Fruit fly (Drosophila melanogaster) whole organism, adult: ENCODE measurements around the gene CG14837.

ENCODE experiments used
- CG11617 ChIP-seq: fragments of 200-800 bp; sonication (Bioruptor generic); optimal IDR thresholded peaks from 2 replicates; lab custom pipeline; 2017; ENCODE audit warnings: mild to moderate bottlenecking, missing biosample characterization, missing genetic modification reagents, missing genetic modification characterization
- CG12768 ChIP-seq: fragments of 200-800 bp; sonication (Bioruptor generic); optimal IDR thresholded peaks from 2 replicates; lab custom pipeline; 2017; ENCODE audit warnings: missing biosample characterization, missing genetic modification characterization, mild to moderate bottlenecking, moderate library complexity, missing genetic modification reagents
- CG14711 ChIP-seq: fragments of 200-800 bp; sonication (Bioruptor generic); optimal IDR thresholded peaks from 2 replicates; lab custom pipeline; 2018; ENCODE audit warnings: missing biosample characterization, mild to moderate bottlenecking, missing genetic modification characterization, moderate library complexity
- CG1620 ChIP-seq: fragments of 200-800 bp; sonication (Bioruptor generic); optimal IDR thresholded peaks from 2 replicates; lab custom pipeline; 2016; ENCODE audit warnings: missing biosample characterization, missing genetic modification characterization
- CG33017 ChIP-seq: fragments of 200-800 bp; sonication (Bioruptor generic); optimal IDR thresholded peaks from 2 replicates; lab custom pipeline; 2018; ENCODE audit warnings: missing biosample characterization, mild to moderate bottlenecking, missing genetic modification characterization, moderate library complexity
- CG5204 ChIP-seq: fragments of 200-800 bp; sonication (Bioruptor generic); optimal IDR thresholded peaks from 2 replicates; lab custom pipeline; 2016; ENCODE audit warnings: missing biosample characterization, missing genetic modification characterization
- CG7045 ChIP-seq: fragments of 200-800 bp; sonication (Bioruptor generic); optimal IDR thresholded peaks from 2 replicates; lab custom pipeline; 2017; ENCODE audit warnings: missing biosample characterization, mild to moderate bottlenecking, missing genetic modification characterization
- CG7101 ChIP-seq: fragments of 200-800 bp; sonication (Bioruptor generic); optimal IDR thresholded peaks from 2 replicates; lab custom pipeline; 2018; ENCODE audit warnings: missing biosample characterization, mild to moderate bottlenecking, missing genetic modification characterization, moderate library complexity
- Clk ChIP-seq: fragments of 200-800 bp; sonication (Bioruptor generic); optimal IDR thresholded peaks from 2 replicates; lab custom pipeline; 2017; ENCODE audit warnings: missing biosample characterization, missing genetic modification characterization
- Crg-1 ChIP-seq: fragments of 200-800 bp; sonication (Bioruptor generic); optimal IDR thresholded peaks from 2 replicates; lab custom pipeline; 2016; ENCODE audit warnings: missing biosample characterization, missing genetic modification characterization
- Hr96 ChIP-seq: fragments of 200-800 bp; sonication (Bioruptor generic); optimal IDR thresholded peaks from 2 replicates; lab custom pipeline; 2016; ENCODE audit warnings: missing biosample characterization, missing genetic modification characterization
- Mnt ChIP-seq: fragments of 200-800 bp; sonication (Bioruptor generic); optimal IDR thresholded peaks from 2 replicates; lab custom pipeline; 2016; ENCODE audit warnings: missing biosample characterization, mild to moderate bottlenecking, missing genetic modification characterization
- bab1 ChIP-seq: fragments of 200-800 bp; sonication (Bioruptor generic); optimal IDR thresholded peaks from 3 replicates; lab custom pipeline; 2019; ENCODE audit warnings: missing biosample characterization, mild to moderate bottlenecking, missing genetic modification characterization, moderate library complexity
- cic ChIP-seq: fragments of 200-800 bp; sonication (Bioruptor generic); optimal IDR thresholded peaks from 2 replicates; lab custom pipeline; 2017; ENCODE audit warnings: missing biosample characterization, mild to moderate bottlenecking, missing genetic modification characterization, moderate library complexity
- cnc ChIP-seq, 2 experiments: fragments of >200 bp; optimal IDR thresholded peaks; 2 replicates each; lab custom pipeline; 2017
- kay ChIP-seq: fragments of 200-800 bp; sonication (Bioruptor generic); peaks from one replicate; lab custom pipeline; 2016; ENCODE audit warnings: missing biosample characterization, missing genetic modification characterization, borderline replicate concordance
- ovo ChIP-seq: fragments of 200-800 bp; sonication (Bioruptor generic); optimal IDR thresholded peaks from 2 replicates; lab custom pipeline; 2016; ENCODE audit warnings: missing biosample characterization, missing genetic modification characterization
- pad ChIP-seq: fragments of 200-800 bp; sonication (Bioruptor generic); optimal IDR thresholded peaks from 3 replicates; lab custom pipeline; 2017; ENCODE audit warnings: missing biosample characterization, missing genetic modification characterization, mild to moderate bottlenecking, moderate library complexity, missing genetic modification reagents
- tj ChIP-seq: fragments of 200-800 bp; sonication (Bioruptor generic); optimal IDR thresholded peaks from 3 replicates; lab custom pipeline; 2017; ENCODE audit warnings: missing biosample characterization, mild to moderate bottlenecking, missing genetic modification characterization, moderate library complexity
- toe ChIP-seq: fragments of 200-800 bp; sonication (Bioruptor generic); optimal IDR thresholded peaks from 2 replicates; lab custom pipeline; 2016; ENCODE audit warnings: missing biosample characterization, missing genetic modification characterization

The CG14837 gene

dm6 chr3L:7527661-7528379, 32.0 kb downstream of the CG14837 start:
- TF ChIP-seq kay (GFP tag; lab: Kevin White, UChicago) (peak; percentile 82), tj (GFP tag; lab: Kevin White, UChicago) (no peak), cnc (optimal IDR thresholded peaks at IDR 0.05; lab: Kevin White, UChicago) (no peak), CG5204 (GFP tag; lab: Kevin White, UChicago) (no peak)

dm6 chr3L:7521847-7522246, 38.0 kb downstream of the CG14837 start:
- TF ChIP-seq kay (GFP tag; lab: Kevin White, UChicago) (peak; percentile 16), bab1 (no peak)

dm6 chr3L:7520619-7521018, 39.2 kb downstream of the CG14837 start:
- TF ChIP-seq toe (GFP tag; lab: Kevin White, UChicago) (no peak), ovo (no peak), CG7101 (tag; lab: Kevin White, UChicago) (no peak), cic (peak; percentile 78), tj (GFP tag; lab: Kevin White, UChicago) (no peak), CG11617 (GFP tag; lab: Kevin White, UChicago) (no peak), Mnt (GFP tag; lab: Kevin White, UChicago) (no peak), Hr96 (GFP tag; lab: Kevin White, UChicago) (no peak)

dm6 chr3L:7519219-7519618, 40.6 kb downstream of the CG14837 start:
- TF ChIP-seq CG7045 (no peak), tj (GFP tag; lab: Kevin White, UChicago) (no peak), CG33017 (tag; lab: Kevin White, UChicago) (no peak), cic (no peak), Crg-1 (GFP tag; lab: Kevin White, UChicago) (no peak), CG1620 (no peak)

dm6 chr3L:7518351-7519102, 41.3 kb downstream of the CG14837 start, which contains the start of gene ltl:
ltl (plus strand) TSS chr3L:7518997.
- TF ChIP-seq toe (GFP tag; lab: Kevin White, UChicago) (no peak), cic (peak; percentile 18)

- TF ChIP-seq kay (GFP tag; lab: Kevin White, UChicago) = no peak
- TF ChIP-seq CG5204 (GFP tag; lab: Kevin White, UChicago) = peak; percentile 50
- peak; percentile 13 for TF ChIP-seq CG33017 (tag; lab: Kevin White, UChicago)
- TF ChIP-seq pad (GFP tag; lab: Kevin White, UChicago) = peak; percentile 43
- TF ChIP-seq CG1620 = no peak
- peak; percentile 64 for TF ChIP-seq CG14711 (tag; lab: Kevin White, UChicago)
- TF ChIP-seq CG7101 (tag; lab: Kevin White, UChicago) = no peak
- TF ChIP-seq cnc (optimal IDR thresholded peaks at IDR 0.05; lab: Kevin White, UChicago) = no peak
- no peak for TF ChIP-seq Crg-1 (GFP tag; lab: Kevin White, UChicago)
- peak; percentile 25 for TF ChIP-seq bab1
- peak; percentile 12 for TF ChIP-seq cic
- TF ChIP-seq CG7045 = no peak
- peak; percentile 45 for TF ChIP-seq ovo
- TF ChIP-seq Mnt (GFP tag; lab: Kevin White, UChicago) = peak; percentile 68
- TF ChIP-seq CG11617 (GFP tag; lab: Kevin White, UChicago) = no peak
- TF ChIP-seq Hr96 (GFP tag; lab: Kevin White, UChicago) = peak; percentile 23
- TF ChIP-seq CG12768 (GFP tag; lab: Kevin White, UChicago) = no peak
- no peak for TF ChIP-seq Clk
- no peak for TF ChIP-seq toe (GFP tag; lab: Kevin White, UChicago)
- peak; percentile 82 for TF ChIP-seq tj (GFP tag; lab: Kevin White, UChicago)
These were observed 49.1 kb downstream of the CG14837 start, which contains the start of gene CG7546 for dm6 chr3L:7510414-7511384. CG7546 (plus strand) TSS chr3L:7510986.

dm6 chr3L:7506117-7506516, 53.7 kb downstream of the CG14837 start, which contains the start of gene CG7548:
CG7548 (minus strand) TSS chr3L:7506217.
- TF ChIP-seq CG12768 (GFP tag; lab: Kevin White, UChicago) = no peak
- no peak for TF ChIP-seq CG14711 (tag; lab: Kevin White, UChicago)
- no peak for TF ChIP-seq CG1620
- TF ChIP-seq pad (GFP tag; lab: Kevin White, UChicago) = no peak
- TF ChIP-seq Mnt (GFP tag; lab: Kevin White, UChicago) = no peak
- TF ChIP-seq bab1 = no peak
